Fruit fly (Drosophila melanogaster) whole organism, embryonic: Measurements from ENCODE around the gene CG14212.

Experiments used
- Aef1 ChIP-seq: fragments of 200-800 bp; sonication (Bioruptor generic); IDR thresholded peaks from 3 replicates; pipeline ENCODE4 v1.3.6; 2022; ENCODE audit warnings: missing biosample characterization, missing genetic modification characterization
- Antp ChIP-seq: fragments of 200-800 bp; sonication (Bioruptor generic); optimal IDR thresholded peaks from 3 replicates; lab custom pipeline; 2016; ENCODE audit warnings: missing biosample characterization, missing genetic modification characterization
- Bteb2 ChIP-seq: fragments of 200-800 bp; sonication (Bioruptor generic); optimal IDR thresholded peaks from 2 replicates; lab custom pipeline; 2016; ENCODE audit warnings: missing biosample characterization, missing genetic modification characterization
- CG11560 ChIP-seq: fragments of 200-800 bp; sonication (Bioruptor generic); IDR thresholded peaks from 3 replicates; pipeline ENCODE4 v1.3.6; 2022; ENCODE audit warnings: missing biosample characterization, missing genetic modification characterization
- CG12155 ChIP-seq: fragments of 200-800 bp; sonication (Bioruptor generic); optimal IDR thresholded peaks from 3 replicates; lab custom pipeline; 2016; ENCODE audit warnings: missing biosample characterization, missing genetic modification characterization
- CG12236 ChIP-seq: fragments of 200-800 bp; sonication (Bioruptor generic); optimal IDR thresholded peaks from 2 replicates; lab custom pipeline; 2016; ENCODE audit warnings: missing biosample characterization, missing genetic modification characterization
- CG16813 ChIP-seq: fragments of 200-800 bp; sonication (Bioruptor generic); IDR thresholded peaks from 3 replicates; pipeline ENCODE4 v1.3.6; 2022; ENCODE audit warnings: missing biosample characterization, missing genetic modification characterization; ENCODE audit not compliant: partially characterized antibody
- CG17328 ChIP-seq: fragments of 200-800 bp; sonication (Bioruptor generic); IDR thresholded peaks from 2 replicates; pipeline ENCODE4 v1.3.6; 2022; ENCODE audit warnings: missing biosample characterization, missing genetic modification characterization
- CG18011 ChIP-seq: fragments of 200-800 bp; sonication (Bioruptor generic); optimal IDR thresholded peaks from 2 replicates; lab custom pipeline; 2017; ENCODE audit warnings: missing biosample characterization, missing genetic modification characterization, mild to moderate bottlenecking, moderate library complexity, missing genotype
- CG1832 ChIP-seq: fragments of 200-800 bp; sonication (Bioruptor generic); optimal IDR thresholded peaks from 2 replicates; lab custom pipeline; 2017; ENCODE audit warnings: missing biosample characterization, mild to moderate bottlenecking, missing genetic modification characterization, inconsistent platforms
- CG18476 ChIP-seq: fragments of 200-800 bp; sonication (Bioruptor generic); optimal IDR thresholded peaks from 2 replicates; lab custom pipeline; 2016; ENCODE audit warnings: missing biosample characterization, mild to moderate bottlenecking, missing genetic modification characterization
- CG2678 ChIP-seq: fragments of 200-800 bp; sonication (Bioruptor generic); optimal IDR thresholded peaks from 3 replicates; lab custom pipeline; 2019; ENCODE audit warnings: missing biosample characterization, mild to moderate bottlenecking, missing genetic modification characterization, moderate library complexity
- CG3281 ChIP-seq: fragments of 200-800 bp; sonication (Bioruptor generic); optimal IDR thresholded peaks from 3 replicates; lab custom pipeline; 2017; ENCODE audit warnings: missing biosample characterization, mild to moderate bottlenecking, missing genetic modification characterization
- CG34224 ChIP-seq: fragments of 200-800 bp; sonication (Bioruptor generic); IDR thresholded peaks from 3 replicates; pipeline ENCODE4 v1.3.6; 2022; ENCODE audit warnings: missing biosample characterization, missing genetic modification characterization; ENCODE audit not compliant: partially characterized antibody
- CG34376 ChIP-seq: fragments of 200-800 bp; sonication (Bioruptor generic); optimal IDR thresholded peaks from 2 replicates; lab custom pipeline; 2018; ENCODE audit warnings: missing biosample characterization, mild to moderate bottlenecking, missing genetic modification characterization
- CG4360 ChIP-seq: fragments of 200-800 bp; sonication (Bioruptor generic); IDR thresholded peaks from 2 replicates; pipeline ENCODE4 v1.3.6; 2022; ENCODE audit warnings: missing biosample characterization, missing genetic modification characterization
- CG4730 ChIP-seq: fragments of 200-800 bp; sonication (Bioruptor generic); IDR thresholded peaks from 2 replicates; pipeline ENCODE4 v1.3.6; 2022; ENCODE audit warnings: missing biosample characterization, missing genetic modification characterization
- CG6765 ChIP-seq: fragments of 200-800 bp; sonication (Bioruptor generic); optimal IDR thresholded peaks from 3 replicates; lab custom pipeline; 2017; ENCODE audit warnings: missing biosample characterization, mild to moderate bottlenecking, missing genetic modification characterization
- CG7786 ChIP-seq: fragments of 200-800 bp; sonication (Bioruptor generic); optimal IDR thresholded peaks from 2 replicates; lab custom pipeline; 2016; ENCODE audit warnings: missing biosample characterization, missing genetic modification characterization
- CG7928 ChIP-seq: fragments of 200-800 bp; sonication (Bioruptor generic); optimal IDR thresholded peaks from 2 replicates; lab custom pipeline; 2017; ENCODE audit warnings: missing biosample characterization, mild to moderate bottlenecking, missing genetic modification characterization
- CG8478 ChIP-seq: fragments of >200 bp; optimal IDR thresholded peaks from 2 replicates; lab custom pipeline; 2018
- CTCF ChIP-seq: fragments of 200-800 bp; sonication (Bioruptor generic); optimal IDR thresholded peaks from 2 replicates; lab custom pipeline; 2017; ENCODE audit warnings: missing biosample characterization, mild to moderate bottlenecking, missing genetic modification characterization, moderate library complexity
- Camta ChIP-seq: fragments of 200-800 bp; sonication (Bioruptor generic); optimal IDR thresholded peaks from 2 replicates; lab custom pipeline; 2016; ENCODE audit warnings: missing biosample characterization, missing genetic modification characterization
- CkIIα-i1 ChIP-seq: fragments of 200-800 bp; sonication (Bioruptor generic); IDR thresholded peaks from 2 replicates; pipeline ENCODE4 v1.3.6; 2022; ENCODE audit warnings: missing biosample characterization, missing genetic modification characterization
- Dad ChIP-seq: fragments of 200-800 bp; sonication (Bioruptor generic); optimal IDR thresholded peaks from 3 replicates; lab custom pipeline; 2016; ENCODE audit warnings: missing biosample characterization, missing genetic modification characterization
- H15 ChIP-seq: fragments of 200-800 bp; sonication (Bioruptor generic); IDR thresholded peaks from 3 replicates; pipeline ENCODE4 v1.3.6; 2022; ENCODE audit warnings: missing biosample characterization, missing genetic modification characterization
- Hr39 ChIP-seq: fragments of >200 bp; optimal IDR thresholded peaks from 2 replicates; lab custom pipeline; 2017
- Max ChIP-seq: fragments of 200-800 bp; sonication (Bioruptor generic); optimal IDR thresholded peaks from 2 replicates; lab custom pipeline; 2016; ENCODE audit warnings: missing biosample characterization, mild to moderate bottlenecking, missing genetic modification characterization
- NK7.1 ChIP-seq: fragments of 200-800 bp; sonication (Bioruptor generic); optimal IDR thresholded peaks from 3 replicates; lab custom pipeline; 2016; ENCODE audit warnings: missing biosample characterization, missing genetic modification characterization
- Ravus ChIP-seq: fragments of 200-800 bp; sonication (Bioruptor generic); IDR thresholded peaks from 2 replicates; pipeline ENCODE4 v1.3.6; 2022; ENCODE audit warnings: missing biosample characterization, missing genetic modification characterization
- Sox100B ChIP-seq: fragments of 200-800 bp; sonication (Bioruptor generic); optimal IDR thresholded peaks from 3 replicates; lab custom pipeline; 2018; ENCODE audit warnings: missing biosample characterization, mild to moderate bottlenecking, missing genetic modification characterization
- Usf ChIP-seq: fragments of 200-800 bp; sonication (Bioruptor generic); optimal IDR thresholded peaks from 2 replicates; lab custom pipeline; 2017; ENCODE audit warnings: missing genotype, missing biosample characterization, missing genetic modification characterization
- ap ChIP-seq: fragments of 200-800 bp; sonication (Bioruptor generic); IDR thresholded peaks from 2 replicates; pipeline ENCODE4 v1.3.6; 2022; ENCODE audit warnings: missing biosample characterization, missing genetic modification characterization
- br ChIP-seq: fragments of >200 bp; optimal IDR thresholded peaks from 2 replicates; lab custom pipeline; 2017
- cas ChIP-seq: fragments of 200-800 bp; sonication (Bioruptor generic); IDR thresholded peaks from 2 replicates; pipeline ENCODE4 v1.3.6; 2022; ENCODE audit warnings: missing biosample characterization, missing genetic modification characterization
- chn ChIP-seq: fragments of 200-800 bp; sonication (Bioruptor generic); optimal IDR thresholded peaks from 2 replicates; lab custom pipeline; 2016; ENCODE audit warnings: missing biosample characterization, missing genetic modification characterization
- crol ChIP-seq: fragments of 200-800 bp; sonication (Bioruptor generic); IDR thresholded peaks from 2 replicates; pipeline ENCODE4 v1.3.6; 2022; ENCODE audit warnings: missing biosample characterization, missing genetic modification characterization
- crp ChIP-seq, 2 experiments: fragments of 200-800 bp; sonication (Bioruptor generic); optimal IDR thresholded peaks; 2 replicates in 1 of 2; 3 replicates in 1 of 2; lab custom pipeline; 2017; ENCODE audit warnings: missing biosample characterization in 2 of 2, missing genetic modification characterization in 2 of 2, mild to moderate bottlenecking in 1 of 2, moderate library complexity in 1 of 2
- danr ChIP-seq: fragments of 200-800 bp; sonication (Bioruptor generic); IDR thresholded peaks from 2 replicates; pipeline ENCODE4 v1.3.6; 2022; ENCODE audit warnings: missing biosample characterization, missing genetic modification characterization
- eyg ChIP-seq: fragments of 200-800 bp; sonication (Bioruptor generic); optimal IDR thresholded peaks from 3 replicates; lab custom pipeline; 2016; ENCODE audit warnings: missing biosample characterization, missing genetic modification characterization
- fd102C ChIP-seq: fragments of 200-800 bp; sonication (Bioruptor generic); optimal IDR thresholded peaks from 2 replicates; lab custom pipeline; 2018; ENCODE audit warnings: missing biosample characterization, mild to moderate bottlenecking, missing genetic modification characterization, moderate library complexity
- fd3F ChIP-seq: fragments of 200-800 bp; sonication (Bioruptor generic); optimal IDR thresholded peaks from 2 replicates; lab custom pipeline; 2018; ENCODE audit warnings: missing biosample characterization, mild to moderate bottlenecking, missing genetic modification characterization, moderate library complexity
- jigr1 ChIP-seq: fragments of 200-800 bp; sonication (Bioruptor generic); IDR thresholded peaks from 3 replicates; pipeline ENCODE4 v1.3.6; 2022; ENCODE audit warnings: missing biosample characterization, missing genetic modification characterization
- luna ChIP-seq: fragments of 200-800 bp; sonication (Bioruptor generic); optimal IDR thresholded peaks from 2 replicates; lab custom pipeline; 2016; ENCODE audit warnings: missing biosample characterization, missing genetic modification characterization
- pan ChIP-seq, 4 experiments: fragments of >200 bp in 3 of 4; fragments of 200-800 bp in 1 of 4; sonication (Bioruptor generic) in 1 of 4; optimal IDR thresholded peaks in 3 of 4; IDR thresholded peaks in 1 of 4; 2 replicates each; pipeline versions ENCODE4 v1.3.6 to Lab custom; 2017 to 2022; ENCODE audit warnings: missing biosample characterization in 2 of 4, missing genetic modification characterization in 2 of 4, mixed read lengths in 1 of 4
- psq ChIP-seq: fragments of 200-800 bp; sonication (Bioruptor generic); optimal IDR thresholded peaks from 2 replicates; lab custom pipeline; 2017; ENCODE audit warnings: missing biosample characterization, missing genetic modification characterization
- shn ChIP-seq: fragments of 200-800 bp; sonication (Bioruptor generic); optimal IDR thresholded peaks from 3 replicates; lab custom pipeline; 2016; ENCODE audit warnings: missing biosample characterization, missing genetic modification characterization
- tap ChIP-seq: fragments of 200-800 bp; optimal IDR thresholded peaks from 3 replicates; lab custom pipeline; 2019; ENCODE audit warnings: missing biosample characterization, mild to moderate bottlenecking, missing genetic modification characterization, moderate library complexity
- tin ChIP-seq: fragments of 200-800 bp; sonication (Bioruptor generic); optimal IDR thresholded peaks from 3 replicates; lab custom pipeline; 2016; ENCODE audit warnings: missing biosample characterization, missing genetic modification characterization
- tna ChIP-seq: fragments of 200-800 bp; sonication (Bioruptor generic); IDR thresholded peaks from 2 replicates; pipeline ENCODE4 v1.3.6; 2022; ENCODE audit warnings: missing biosample characterization, missing genetic modification characterization; ENCODE audit not compliant: partially characterized antibody
- ttk ChIP-seq: fragments of 200-800 bp; sonication (Bioruptor generic); IDR thresholded peaks from 2 replicates; pipeline ENCODE4 v2.1.2; 2022; ENCODE audit warnings: missing biosample characterization, missing genetic modification characterization
- z ChIP-seq: fragments of 200-800 bp; sonication (Bioruptor generic); IDR thresholded peaks from 3 replicates; pipeline ENCODE4 v1.3.6; 2022; ENCODE audit warnings: missing biosample characterization, missing genetic modification characterization

Gene CG14212

dm6 chrX:19668405-19668804 is 42.9 kb downstream of the CG14212 start (continued):
- TF ChIP-seq tna (GFP tag; lab: Robert Waterston, UW) (no peak), chn (peak; percentile 98), z (GFP tag; lab: Robert Waterston, UW) (0 out of 3 replicates have a peak, but pooled peaks have one; percentile 38), CkIIα-i1 (GFP tag; lab: Robert Waterston, UW) (peak; percentile 32; the same call in 1 of the 2 replicates), fd102C (GFP tag; lab: Kevin White, UChicago) (peak; percentile 70), jigr1 (GFP tag; lab: Robert Waterston, UW) (peak; percentile 64; the same call in 2 of the 3 replicates), CG8478 (lab: Kevin White, UChicago) (no peak), CG7928 (GFP tag; lab: Kevin White, UChicago) (peak; percentile 70), luna (peak; percentile 92), CG2678 (tag; lab: Kevin White, UChicago) (peak; percentile 95), H15 (peak; percentile 90), danr (peak; percentile 86), Hr39 (lab: Kevin White, UChicago) (no peak), CG34224 (GFP tag; lab: Robert Waterston, UW) (no peak), CG11560 (tag; lab: Robert Waterston, UW) (peak; percentile 85), fd3F (GFP tag; lab: Kevin White, UChicago) (peak; percentile 94), CG12236 (GFP tag; lab: Kevin White, UChicago) (peak; percentile 96), CG7786 (peak; percentile 98), CG3281 (GFP tag; lab: Kevin White, UChicago) (peak; percentile 87), CG18476 (GFP tag; lab: Kevin White, UChicago) (peak; percentile 89), Bteb2 (GFP tag; lab: Kevin White, UChicago) (peak; percentile 95), Usf (peak; percentile 97), NK7.1 (GFP tag; lab: Kevin White, UChicago) (peak; percentile 96), CG1832 (GFP tag; lab: Kevin White, UChicago) (peak; percentile 13), Antp (GFP tag; lab: Kevin White, UChicago) (peak; percentile 99), tap (tag; lab: Kevin White, UChicago) (peak; percentile 86), crp (GFP tag; optimal IDR thresholded peaks at IDR 0.05; lab: Kevin White, UChicago) (peak in 1 of 2 experiments; percentile 64), cas (GFP tag; lab: Robert Waterston, UW) (peak; percentile 57), crol (peak; percentile 72), Max (GFP tag; lab: Kevin White, UChicago) (peak; percentile 88), CG4730 (GFP tag; lab: Robert Waterston, UW) (peak; percentile 90), CG34376 (GFP tag; lab: Kevin White, UChicago) (peak; percentile 93), Ravus (GFP tag; lab: Robert Waterston, UW) (peak; percentile 77), br (no peak), Sox100B (GFP tag; lab: Kevin White, UChicago) (no peak), psq (GFP tag; lab: Kevin White, UChicago) (peak; percentile 80), CTCF (GFP tag; lab: Kevin White, UChicago) (peak; percentile 56), pan (optimal IDR thresholded peaks at IDR 0.05; lab: Kevin White, UChicago) (no peak), pan (GFP tag; optimal IDR thresholded peaks at IDR 0.05 in 1 of 2, IDR thresholded peaks at IDR 0.05 in 1 of 2) (peak in 1 of 2 experiments; percentile 92), Camta (peak; percentile 97), CG18011 (peak; percentile 79), CG6765 (peak; percentile 78), CG16813 (no peak), CG4360 (peak; percentile 46; the same call in 1 of the 2 replicates), eyg (GFP tag; lab: Kevin White, UChicago) (peak; percentile 89), tin (peak; percentile 97), ttk (GFP tag; lab: Robert Waterston, UW) (peak; percentile 91), CG17328 (GFP tag; lab: Robert Waterston, UW) (peak; percentile 98), CG12155 (GFP tag; lab: Kevin White, UChicago) (peak; percentile 95), ap (peak; percentile 91), shn (GFP tag; lab: Kevin White, UChicago) (peak; percentile 98), Dad (GFP tag; lab: Kevin White, UChicago) (peak; percentile 97), Aef1 (GFP tag; lab: Robert Waterston, UW) (peak; percentile 93)
